Fruit fly (Drosophila melanogaster): ENCODE measurements around the gene CG42688.

CG42688 gene

DNA sequence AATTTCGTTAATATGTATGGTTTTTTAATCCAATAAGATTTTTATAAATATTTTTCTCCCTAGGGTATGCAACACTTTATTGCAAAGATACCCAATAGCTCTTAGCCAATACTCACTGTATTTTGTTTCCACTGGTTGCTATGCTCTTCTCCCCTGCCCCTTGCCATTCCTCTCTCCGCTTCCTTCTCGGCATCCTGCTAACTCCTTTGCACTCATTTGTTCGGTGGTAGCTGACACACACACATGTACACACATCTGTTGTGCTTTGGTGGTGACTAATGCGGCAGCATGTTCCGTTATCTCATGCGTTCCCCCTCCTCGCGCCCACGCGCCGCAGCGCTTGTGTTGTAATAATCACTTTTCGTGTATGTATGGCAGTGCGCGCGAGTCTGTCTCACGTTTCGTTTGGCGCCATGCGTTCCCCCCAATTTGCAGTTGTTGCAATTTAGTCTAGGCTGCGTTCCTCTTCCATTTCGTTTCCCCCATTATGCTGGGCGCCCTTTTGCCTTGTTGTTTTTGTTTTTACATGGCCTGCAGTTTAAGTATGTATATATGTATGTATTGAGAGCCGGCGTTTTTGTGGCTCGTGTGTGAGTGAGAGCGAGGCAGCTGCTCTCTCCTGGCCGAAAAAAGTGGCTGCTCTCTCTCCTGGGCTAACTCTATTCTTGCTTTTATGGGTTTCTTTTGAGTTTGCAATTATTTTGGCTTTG lies 47.6 kb downstream of the CG42688 start, which contains the start of gene Polr1D:
TSS of gene Polr1D (minus strand) at position 420 of the 710 bp plus-strand sequence.
- TF ChIP-seq CG4496 (GFP tag; IDR thresholded peaks at IDR 0.05) (peak; percentile 43; the same call in 2 of the 3 replicates), CG8301 (tag; optimal IDR thresholded peaks at IDR 0.05) (peak; percentile 31), Pif1B (GFP tag; optimal IDR thresholded peaks at IDR 0.05) (no peak), rn (GFP tag; IDR thresholded peaks at IDR 0.05) (no peak), CG9948 (tag; optimal IDR thresholded peaks at IDR 0.05) (peak; percentile 14), EcR (GFP tag; optimal IDR thresholded peaks at IDR 0.05) (peak; percentile 94), CG34367 (tag; optimal IDR thresholded peaks at IDR 0.05) (peak; percentile 17), Ets98B (GFP tag; IDR thresholded peaks at IDR 0.05) (peak; percentile 40), CG8159 (tag; optimal IDR thresholded peaks at IDR 0.05) (peak; percentile 62), CG10348 (GFP tag; IDR thresholded peaks at IDR 0.05) (no peak), CG12605 (GFP tag; IDR thresholded peaks at IDR 0.05) (peak; percentile 45; the same call in 1 of the 2 replicates), Pif1A (GFP tag; optimal IDR thresholded peaks at IDR 0.05) (peak; percentile 4), CG32121 (GFP tag; IDR thresholded peaks at IDR 0.05) (no peak; the same call in 1 of the 2 replicates), CG15710 (tag; optimal IDR thresholded peaks at IDR 0.05) (peak; percentile 41), fd96Ca (GFP tag; IDR thresholded peaks at IDR 0.05) (peak; percentile 23; the same call in 1 of the 3 replicates), CG17806 (tag; optimal IDR thresholded peaks at IDR 0.05) (no peak), CG13204 (GFP tag; optimal IDR thresholded peaks at IDR 0.05) (peak; percentile 84), gl (tag; optimal IDR thresholded peaks at IDR 0.05) (no peak)

DNA sequence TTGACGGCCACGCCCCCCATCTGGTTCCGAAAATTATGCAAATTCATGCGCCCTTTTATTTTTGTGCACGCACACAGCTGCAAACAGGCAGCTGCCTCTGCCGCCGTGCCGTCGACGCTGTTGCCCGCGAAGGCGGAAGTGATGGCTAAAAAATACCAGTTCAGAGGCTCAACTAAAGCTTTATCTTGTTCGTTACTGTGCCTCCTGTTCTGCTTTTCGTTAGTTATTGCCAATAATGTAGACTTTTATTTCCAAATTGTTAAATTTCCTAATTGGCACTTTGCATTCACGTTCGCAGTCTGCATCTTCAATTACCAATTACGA lies 48.3 kb downstream of the CG42688 start:
- TF ChIP-seq Snoo (tag; optimal IDR thresholded peaks at IDR 0.05) (no peak), CG9948 (tag; optimal IDR thresholded peaks at IDR 0.05) (no peak), CG4496 (GFP tag; IDR thresholded peaks at IDR 0.05) (no peak)

DNA sequence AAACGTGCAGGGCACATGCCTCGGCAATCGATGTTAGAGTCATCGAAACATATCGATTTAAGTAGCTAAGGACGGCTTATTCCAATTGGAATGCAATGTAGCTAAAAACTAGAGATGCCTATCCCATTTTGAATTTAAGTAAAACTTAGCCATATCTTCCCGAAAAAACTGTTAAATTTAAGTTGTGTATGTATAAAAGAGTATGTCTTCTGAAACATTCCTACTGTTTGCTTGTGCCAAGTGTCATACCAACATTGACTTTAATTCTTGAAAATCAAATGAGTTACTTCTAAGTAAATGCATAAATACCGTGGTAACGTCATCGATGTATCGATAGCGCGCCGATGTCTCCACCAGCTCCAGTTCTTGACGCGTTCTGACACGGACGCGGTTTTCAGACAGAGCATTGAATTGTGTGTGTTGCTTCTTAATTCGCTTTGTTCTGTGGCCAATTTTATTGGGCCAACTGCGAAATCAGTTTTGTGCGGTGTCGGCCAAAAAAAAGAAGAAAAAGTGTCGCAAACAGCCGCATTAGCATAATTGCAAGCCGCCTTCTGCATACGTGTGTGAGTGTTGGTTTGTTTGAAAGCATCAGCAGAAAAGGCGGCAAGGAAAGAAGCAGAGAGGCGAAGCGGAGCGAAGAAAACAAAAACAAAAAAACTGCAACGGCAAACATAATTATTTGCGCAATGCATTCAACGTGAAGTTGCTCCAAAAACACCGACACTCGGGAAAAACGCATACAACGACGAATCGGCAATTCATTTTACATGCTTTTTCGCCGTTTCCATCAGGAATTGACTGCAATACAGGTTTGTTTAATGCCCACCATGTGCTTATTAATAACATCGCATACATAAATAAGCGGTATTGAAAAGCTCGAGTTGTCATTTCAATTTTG lies 48.9 kb downstream of the CG42688 start, which contains the start of gene brat:
TSS of gene brat (plus strand) at position 352 of the 901 bp plus-strand sequence.
- no peak for TF ChIP-seq Snoo (tag; optimal IDR thresholded peaks at IDR 0.05)
- TF ChIP-seq CG32121 (GFP tag; IDR thresholded peaks at IDR 0.05) = no peak
- TF ChIP-seq CG4496 (GFP tag; IDR thresholded peaks at IDR 0.05) = 0 out of 3 replicates have a peak, but pooled peaks have one; percentile 35
- TF ChIP-seq CG15710 (tag; optimal IDR thresholded peaks at IDR 0.05) = peak; percentile 37
- peak; percentile 16 for TF ChIP-seq CG8301 (tag; optimal IDR thresholded peaks at IDR 0.05)
- TF ChIP-seq CG8159 (tag; optimal IDR thresholded peaks at IDR 0.05) = peak; percentile 10
